Worm (Caenorhabditis elegans) whole organism, mixed stage, embryonic: ENCODE measurements around the gene his-72.
A peak's percentile ranks its signal among the peaks of the same experiment; 100 is the strongest.
"Not testable (repeated sequence)": the region's sequence is repeated elsewhere in the genome, so short reads cannot be mapped to it uniquely, and the experiment has no call there.

Source experiments
- M03D4.4 ChIP-seq: sonication (generic microtip); optimal IDR thresholded peaks from 2 replicates; lab custom pipeline; 2017; ENCODE audit warnings: mild to moderate bottlenecking, missing genetic modification characterization, missing compliant biosample characterization
- bed-3 ChIP-seq: fragments of 200-800 bp; sonication (Bioruptor generic); optimal IDR thresholded peaks from 3 replicates; lab custom pipeline; 2018; ENCODE audit warnings: mild to moderate bottlenecking, missing genetic modification characterization, moderate library complexity, missing compliant biosample characterization
- ceh-39 ChIP-seq: fragments of 150-350 bp; optimal IDR thresholded peaks from 2 replicates; lab custom pipeline; 2014; ENCODE audit warnings: missing biosample characterization, missing genetic modification characterization
- ceh-43 ChIP-seq: fragments of 200-800 bp; sonication (Bioruptor generic); optimal IDR thresholded peaks from 2 replicates; lab custom pipeline; 2018; ENCODE audit warnings: mild to moderate bottlenecking, missing genetic modification characterization, moderate library complexity, missing compliant biosample characterization
- ceh-83 ChIP-seq: fragments of 200-800 bp; sonication (Bioruptor generic); optimal IDR thresholded peaks from 2 replicates; lab custom pipeline; 2018; ENCODE audit warnings: mild to moderate bottlenecking, missing genetic modification characterization, missing compliant biosample characterization
- ces-1 ChIP-seq: fragments of 150-350 bp; optimal IDR thresholded peaks from 2 replicates; lab custom pipeline; 2014; ENCODE audit warnings: missing biosample characterization, missing genetic modification reagents, missing genetic modification characterization
- cnd-1 ChIP-seq: fragments of 200-800 bp; sonication (Bioruptor generic); optimal IDR thresholded peaks from 2 replicates; lab custom pipeline; 2018; ENCODE audit warnings: mild to moderate bottlenecking, missing genetic modification characterization, missing compliant biosample characterization
- drap-1 ChIP-seq: fragments of 200-800 bp; sonication (Bioruptor generic); optimal IDR thresholded peaks from 3 replicates; lab custom pipeline; 2018; ENCODE audit warnings: mild to moderate bottlenecking, missing genetic modification characterization, missing compliant biosample characterization
- elt-3 ChIP-seq: fragments of 150-350 bp; optimal IDR thresholded peaks from 2 replicates; lab custom pipeline; 2014; ENCODE audit warnings: missing biosample characterization, missing genetic modification characterization
- ham-2 ChIP-seq: fragments of 200-800 bp; sonication (Bioruptor generic); optimal IDR thresholded peaks from 2 replicates; lab custom pipeline; 2018; ENCODE audit warnings: mild to moderate bottlenecking, missing genetic modification characterization, missing compliant biosample characterization
- hlh-1 ChIP-seq: fragments of 150-350 bp; optimal IDR thresholded peaks from 2 replicates; lab custom pipeline; 2014; ENCODE audit warnings: missing biosample characterization, missing genetic modification reagents, missing genetic modification characterization
- lin-13 ChIP-seq: fragments of 150-350 bp; optimal IDR thresholded peaks from 2 replicates; lab custom pipeline; 2014; ENCODE audit warnings: missing biosample characterization, missing genetic modification characterization
- lin-32 ChIP-seq: fragments of 200-800 bp; sonication (Bioruptor generic); optimal IDR thresholded peaks from 2 replicates; lab custom pipeline; 2018; ENCODE audit warnings: mild to moderate bottlenecking, missing genetic modification characterization, missing compliant biosample characterization
- lsy-2 ChIP-seq: fragments of 150-350 bp; optimal IDR thresholded peaks from 2 replicates; lab custom pipeline; 2014; ENCODE audit warnings: missing biosample characterization, missing genetic modification characterization
- mab-5 ChIP-seq: fragments of 150-350 bp; optimal IDR thresholded peaks from 2 replicates; lab custom pipeline; 2014; ENCODE audit warnings: missing biosample characterization, missing genetic modification characterization
- mep-1 ChIP-seq: fragments of 150-350 bp; optimal IDR thresholded peaks from 2 replicates; lab custom pipeline; 2017; ENCODE audit warnings: missing biosample characterization, missing genetic modification reagents, missing genetic modification characterization, inconsistent platforms
- mls-2 ChIP-seq: sonication (generic microtip); optimal IDR thresholded peaks from 2 replicates; lab custom pipeline; 2016; ENCODE audit warnings: mild to moderate bottlenecking, missing genetic modification characterization, moderate library complexity, missing compliant biosample characterization
- nhr-2 ChIP-seq: fragments of 150-350 bp; optimal IDR thresholded peaks from 2 replicates; lab custom pipeline; 2014; ENCODE audit warnings: missing biosample characterization, missing genetic modification characterization
- nhr-237 ChIP-seq: fragments of 150-350 bp; optimal IDR thresholded peaks from 2 replicates; lab custom pipeline; 2014; ENCODE audit warnings: missing biosample characterization, missing genetic modification characterization
- nhr-76 ChIP-seq: sonication (generic microtip); optimal IDR thresholded peaks from 2 replicates; lab custom pipeline; 2017; ENCODE audit warnings: missing biosample characterization, missing genetic modification characterization
- pha-4 ChIP-seq: fragments of 150-350 bp; optimal IDR thresholded peaks from 2 replicates; lab custom pipeline; 2018; ENCODE audit warnings: missing biosample characterization, missing genetic modification reagents, missing genetic modification characterization
- sem-2 ChIP-seq: fragments of 200-800 bp; sonication (Bioruptor generic); optimal IDR thresholded peaks from 2 replicates; lab custom pipeline; 2018; ENCODE audit warnings: mild to moderate bottlenecking, missing genetic modification characterization, missing compliant biosample characterization
- snpc-4 ChIP-seq: fragments of 150-350 bp; optimal IDR thresholded peaks from 2 replicates; lab custom pipeline; 2014; ENCODE audit warnings: missing biosample characterization, missing genetic modification characterization
- sptf-1 ChIP-seq: sonication (generic microtip); optimal IDR thresholded peaks from 2 replicates; lab custom pipeline; 2017; ENCODE audit warnings: mild to moderate bottlenecking, missing genetic modification characterization, moderate library complexity, missing compliant biosample characterization
- unc-39 ChIP-seq: fragments of 150-350 bp; optimal IDR thresholded peaks from 2 replicates; lab custom pipeline; 2014; ENCODE audit warnings: missing biosample characterization, missing genetic modification characterization
- unc-62 ChIP-seq: fragments of 150-350 bp; optimal IDR thresholded peaks from 2 replicates; lab custom pipeline; 2014; ENCODE audit warnings: missing biosample characterization, missing genetic modification reagents, missing genetic modification characterization
- zip-8 ChIP-seq: fragments of 150-350 bp; optimal IDR thresholded peaks from 2 replicates; lab custom pipeline; 2014; ENCODE audit warnings: missing biosample characterization, missing genetic modification characterization

Gene his-72

DNA sequence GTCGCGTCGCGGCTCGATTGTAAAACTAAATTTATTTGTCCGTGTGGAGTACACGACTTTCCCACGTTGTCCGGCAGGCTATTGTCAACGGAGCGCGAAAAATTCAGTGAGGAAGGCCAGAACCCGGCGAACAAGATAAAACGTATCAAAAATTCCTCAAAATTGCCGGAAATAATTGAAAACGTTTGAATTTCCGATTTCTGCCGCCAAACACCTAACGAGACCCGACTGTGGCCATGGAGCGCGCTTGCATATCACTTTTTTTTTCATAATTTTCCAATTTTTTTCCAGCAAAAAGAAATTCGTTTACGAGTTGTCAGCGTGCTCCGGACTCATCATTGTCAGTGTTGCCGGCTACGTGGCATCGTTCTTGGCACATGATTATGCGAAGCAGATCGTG lies 29.6 kb upstream of the his-72 start:
- TF ChIP-seq sem-2 (GFP tag; lab: Kevin White, UChicago): no peak
- TF ChIP-seq mab-5 (tag; lab: Kevin White, UChicago): no peak
- TF ChIP-seq lin-13 (tag; lab: Kevin White, UChicago): no peak
- TF ChIP-seq mls-2 (tag; lab: Kevin White, UChicago): no peak
- TF ChIP-seq ham-2: no peak
- no peak for TF ChIP-seq nhr-76 (tag; lab: Kevin White, UChicago)
- TF ChIP-seq ceh-39 (tag; lab: Kevin White, UChicago): no peak
- TF ChIP-seq hlh-1: no peak
- TF ChIP-seq, all 35 proteins: peak for 0

DNA sequence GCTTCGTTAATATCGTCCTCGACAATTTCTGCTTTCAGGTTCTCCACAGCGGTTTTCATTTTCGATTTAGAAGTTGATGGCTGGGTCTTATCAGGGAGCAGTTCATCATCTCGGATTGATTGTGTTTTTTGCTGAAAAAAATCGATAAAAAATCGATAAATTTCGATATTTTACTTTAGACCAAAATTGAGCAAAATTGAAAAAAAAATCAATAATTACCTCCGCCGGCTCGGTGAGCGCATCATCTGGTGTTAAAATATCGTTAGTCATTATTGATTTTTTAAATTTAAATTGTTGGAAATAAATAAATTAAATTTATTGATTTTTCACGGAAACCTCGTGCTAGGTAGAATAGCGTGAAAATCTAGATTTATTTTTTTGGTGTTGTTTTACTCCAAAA lies 26.2 kb upstream of the his-72 start, which contains the start of gene Y49E10.10:
TSS of gene Y49E10.10 (plus strand) at position 381 of the 400 bp plus-strand sequence.
- TF ChIP-seq ces-1 (GFP tag; lab: Kevin White, UChicago) (no peak), sem-2 (GFP tag; lab: Kevin White, UChicago) (no peak), M03D4.4 (tag; lab: Kevin White, UChicago) (no peak), lin-32 (GFP tag; lab: Kevin White, UChicago) (no peak), sptf-1 (no peak), unc-62 (GFP tag; lab: Kevin White, UChicago) (no peak), cnd-1 (no peak), mep-1 (tag; lab: Kevin White, UChicago) (no peak)
- TF ChIP-seq, all 35 proteins: peak for 0

ce11 chrIII:12388106-12388505 lies 19.3 kb upstream of the his-72 start:
- TF ChIP-seq pha-4 (no peak), nhr-237 (tag; lab: Kevin White, UChicago) (no peak), hlh-1 (no peak), ceh-43 (no peak), lsy-2 (tag; lab: Kevin White, UChicago) (no peak), snpc-4 (tag; lab: Kevin White, UChicago) (no peak), cnd-1 (no peak), zip-8 (tag; lab: Kevin White, UChicago) (no peak), ceh-83 (GFP tag; lab: Kevin White, UChicago) (no peak), nhr-2 (tag; lab: Kevin White, UChicago) (no peak), bed-3 (GFP tag; lab: Kevin White, UChicago) (no peak)

- not testable (repeated sequence) for TF ChIP-seq drap-1 (GFP tag; lab: Kevin White, UChicago); mep-1 (tag; lab: Kevin White, UChicago); sem-2 (GFP tag; lab: Kevin White, UChicago)
- TF ChIP-seq, all 35 proteins: peak for 0; not testable (repeated sequence) for 35
Observed at ce11 chrIII:12386597-12386996, 17.7 kb upstream of the his-72 start, which contains the start of gene Y49E10.30. Gene Y49E10.30, plus strand, starts transcription at chrIII:12386897.

ce11 chrIII:12383709-12384108 lies 14.9 kb upstream of the his-72 start, which contains the start of gene Y49E10.4:
Gene Y49E10.4, minus strand, starts transcription at chrIII:12383809.
- TF ChIP-seq sem-2 (GFP tag; lab: Kevin White, UChicago); ceh-39 (tag; lab: Kevin White, UChicago); sptf-1: not testable (repeated sequence)

- TF ChIP-seq unc-39: no peak
- TF ChIP-seq lsy-2 (tag; lab: Kevin White, UChicago): peak; percentile 29
- peak; percentile 38 for TF ChIP-seq nhr-237 (tag; lab: Kevin White, UChicago)
- TF ChIP-seq sptf-1: no peak
- TF ChIP-seq, all 35 proteins: peak for 2
Observed at ce11 chrIII:12377198-12377662, 8.4 kb upstream of the his-72 start, which contains the start of gene pph-4.2. Gene pph-4.2, minus strand, starts transcription at chrIII:12377248.

ce11 chrIII:12375614-12376013 lies 6.8 kb upstream of the his-72 start:
- TF ChIP-seq hlh-1 (no peak), lsy-2 (tag; lab: Kevin White, UChicago) (no peak), elt-3 (tag; lab: Kevin White, UChicago) (no peak), nhr-237 (tag; lab: Kevin White, UChicago) (no peak), ceh-39 (tag; lab: Kevin White, UChicago) (no peak)
